Fruit fly (Drosophila melanogaster): ENCODE measurements around the gene Sema1a.
A peak's percentile ranks its signal among the peaks of the same experiment; 100 is the strongest.

The Sema1a gene

DNA sequence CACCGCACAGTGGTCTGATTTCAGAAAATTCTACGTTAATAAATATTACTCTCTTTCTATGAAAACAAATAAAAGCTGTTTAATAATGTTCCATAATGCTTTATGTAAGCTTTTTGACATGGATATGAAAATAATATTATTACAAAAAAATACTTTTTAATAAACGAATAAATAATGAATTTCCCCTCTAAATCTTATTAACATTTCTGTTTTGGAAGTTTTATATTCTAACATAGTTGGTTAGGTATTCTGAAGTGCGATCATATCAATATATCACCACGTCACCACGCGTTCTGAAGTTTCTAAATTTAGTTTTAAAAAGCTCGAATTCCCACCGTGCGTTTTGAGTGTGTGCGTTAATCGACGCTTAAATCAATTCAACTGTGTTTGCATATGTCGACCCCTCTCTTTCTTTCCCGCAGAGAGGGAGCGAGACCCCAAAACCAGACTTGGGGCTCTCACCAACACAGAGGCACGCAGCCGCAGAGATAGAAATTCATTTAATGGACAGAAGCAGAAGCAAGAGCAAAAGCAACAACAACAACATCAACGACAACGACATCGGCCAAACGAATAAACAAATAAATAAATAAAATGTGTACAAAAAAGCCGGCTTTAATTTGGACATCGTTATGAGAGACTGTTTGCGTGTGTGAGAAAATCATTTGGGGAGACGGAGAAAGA is 149.5 kb downstream of the Sema1a start (continued):
- TF ChIP-seq CG12744 (GFP tag; optimal IDR thresholded peaks at IDR 0.05) (peak; percentile 36), CG7357 (GFP tag; IDR thresholded peaks at IDR 0.05) (peak; percentile 72; the same call in 2 of the 3 replicates), Mrtf (GFP tag; IDR thresholded peaks at IDR 0.05) (peak; percentile 56; the same call in 2 of the 3 replicates), sqz (GFP tag; optimal IDR thresholded peaks at IDR 0.05) (peak; percentile 76), Sox100B (GFP tag; optimal IDR thresholded peaks at IDR 0.05) (peak; percentile 96), CG2678 (tag; optimal IDR thresholded peaks at IDR 0.05) (peak; percentile 96), sisA (GFP tag; IDR thresholded peaks at IDR 0.05) (peak; percentile 67; the same call in 1 of the 2 replicates), ems (GFP tag; optimal IDR thresholded peaks at IDR 0.05) (peak; percentile 47), CG9876 (GFP tag; optimal IDR thresholded peaks at IDR 0.05) (peak; percentile 23), sd (tag; optimal IDR thresholded peaks at IDR 0.05) (peak; percentile 67), CG3847 (GFP tag; IDR thresholded peaks at IDR 0.05) (peak; percentile 72), D19B (GFP tag; optimal IDR thresholded peaks at IDR 0.05) (peak; percentile 89), CG9797 (GFP tag; optimal IDR thresholded peaks at IDR 0.05) (no peak), CG17802 (tag; optimal IDR thresholded peaks at IDR 0.05) (no peak), CG3407 (GFP tag; optimal IDR thresholded peaks at IDR 0.05) (peak; percentile 85), otp (GFP tag; IDR thresholded peaks at IDR 0.05) (peak; percentile 78; the same call in 2 of the 3 replicates), CG10209 (GFP tag; optimal IDR thresholded peaks at IDR 0.05) (peak; percentile 86), da (GFP tag; optimal IDR thresholded peaks at IDR 0.05) (no peak), unpg (GFP tag; optimal IDR thresholded peaks at IDR 0.05) (peak; percentile 82), Adf1 (GFP tag; IDR thresholded peaks at IDR 0.05) (peak; percentile 19; the same call in 1 of the 2 replicates), CG18599 (GFP tag; optimal IDR thresholded peaks at IDR 0.05) (peak; percentile 83), CG14710 (tag; optimal IDR thresholded peaks at IDR 0.05) (peak; percentile 92), NfI (GFP tag; optimal IDR thresholded peaks at IDR 0.05) (peak; percentile 84), Kr (GFP tag; optimal IDR thresholded peaks at IDR 0.05) (peak; percentile 55), chinmo (GFP tag; IDR thresholded peaks at IDR 0.05; ENCODE audit: partially characterized antibody) (peak; percentile 85), Meics (GFP tag; optimal IDR thresholded peaks at IDR 0.05) (peak; percentile 91), Hr39 (optimal IDR thresholded peaks at IDR 0.05) (no peak), tgo (GFP tag; IDR thresholded peaks at IDR 0.05) (peak; percentile 72; the same call in 2 of the 3 replicates), Dll (GFP tag; IDR thresholded peaks at IDR 0.05; ENCODE audit: partially characterized antibody) (0 out of 4 replicates have a peak, but pooled peaks have one; percentile 29), mirr (GFP tag; optimal IDR thresholded peaks at IDR 0.05) (peak; percentile 55), CG18476 (GFP tag; optimal IDR thresholded peaks at IDR 0.05) (peak; percentile 80), gce (GFP tag; IDR thresholded peaks at IDR 0.05) (0 out of 3 replicates have a peak, but pooled peaks have one; percentile 38), CG13775 (GFP tag; optimal IDR thresholded peaks at IDR 0.05) (peak; percentile 89), Mad (GFP tag; optimal IDR thresholded peaks at IDR 0.05) (peak; percentile 34), CG9932 (GFP tag; IDR thresholded peaks at IDR 0.05) (peak; percentile 75), run (tag; optimal IDR thresholded peaks at IDR 0.05) (peak; percentile 85), CG32532 (GFP tag; IDR thresholded peaks at IDR 0.05) (peak; percentile 70), CG10979 (tag; optimal IDR thresholded peaks at IDR 0.05) (peak; percentile 93), CHES-1-like (GFP tag; optimal IDR thresholded peaks at IDR 0.05) (no peak), CG5953 (GFP tag; IDR thresholded peaks at IDR 0.05) (peak; percentile 16; the same call in 1 of the 2 replicates), cwo (GFP tag; optimal IDR thresholded peaks at IDR 0.05) (peak; percentile 80), CG11504 (tag; optimal IDR thresholded peaks at IDR 0.05) (peak; percentile 93), CG2199 (GFP tag; IDR thresholded peaks at IDR 0.05) (peak; percentile 51; the same call in 1 of the 3 replicates), CG4730 (GFP tag; IDR thresholded peaks at IDR 0.05) (peak; percentile 56), Ravus (GFP tag; IDR thresholded peaks at IDR 0.05) (no peak), CG1792 (GFP tag; optimal IDR thresholded peaks at IDR 0.05) (no peak), CG15269 (tag; optimal IDR thresholded peaks at IDR 0.05) (peak; percentile 93), CG8924 (tag; optimal IDR thresholded peaks at IDR 0.05) (peak; percentile 94), slbo (GFP tag; IDR thresholded peaks at IDR 0.05) (peak; percentile 65; the same call in 1 of the 2 replicates)

All from whole organism, embryonic.